Fruit fly (Drosophila melanogaster) whole organism, prepupa: ENCODE data around the gene CG15414.

Source experiments
- Blimp-1 ChIP-seq: fragments of 200-800 bp; sonication (Bioruptor generic); optimal IDR thresholded peaks from 3 replicates; lab custom pipeline; 2017; ENCODE audit warnings: missing biosample characterization, missing genetic modification characterization, mild to moderate bottlenecking, moderate library complexity, missing genetic modification reagents
- CG10631 ChIP-seq: fragments of 200-800 bp; sonication (Bioruptor generic); optimal IDR thresholded peaks from 2 replicates; lab custom pipeline; 2016; ENCODE audit warnings: missing biosample characterization, missing genetic modification characterization
- CG10669 ChIP-seq: fragments of 200-800 bp; sonication (Bioruptor generic); optimal IDR thresholded peaks from 3 replicates; lab custom pipeline; 2018; ENCODE audit warnings: missing biosample characterization, mild to moderate bottlenecking, missing genetic modification characterization, moderate library complexity
- CG11294 ChIP-seq: fragments of 200-800 bp; sonication (Bioruptor generic); IDR thresholded peaks from 2 replicates; pipeline ENCODE4 v1.3.6; 2022; ENCODE audit warnings: missing biosample characterization, missing genetic modification characterization
- CG11762 ChIP-seq: fragments of 200-800 bp; sonication (Bioruptor generic); optimal IDR thresholded peaks from 3 replicates; lab custom pipeline; 2016; ENCODE audit warnings: missing biosample characterization, missing genetic modification characterization; ENCODE audit not compliant: insufficient read depth
- CG11902 ChIP-seq: fragments of 200-800 bp; sonication (Bioruptor generic); optimal IDR thresholded peaks from 3 replicates; lab custom pipeline; 2016; ENCODE audit warnings: missing biosample characterization, missing genetic modification characterization
- CG1621 ChIP-seq: fragments of 200-800 bp; sonication (Bioruptor generic); optimal IDR thresholded peaks from 3 replicates; lab custom pipeline; 2018; ENCODE audit warnings: missing biosample characterization, mild to moderate bottlenecking, missing genetic modification characterization
- CG3032 ChIP-seq: fragments of 200-800 bp; optimal IDR thresholded peaks from 2 replicates; lab custom pipeline; 2019; ENCODE audit warnings: missing biosample characterization, mild to moderate bottlenecking, missing genetic modification characterization, moderate library complexity
- CG31627 ChIP-seq: fragments of 200-800 bp; sonication (Bioruptor generic); optimal IDR thresholded peaks from 3 replicates; lab custom pipeline; 2016; ENCODE audit warnings: missing biosample characterization, missing genetic modification characterization
- CG32006 ChIP-seq: fragments of 200-800 bp; sonication (Bioruptor generic); optimal IDR thresholded peaks from 3 replicates; lab custom pipeline; 2017; ENCODE audit warnings: missing biosample characterization, mild to moderate bottlenecking, missing genetic modification characterization
- CG34406 ChIP-seq: fragments of 200-800 bp; sonication (Bioruptor generic); optimal IDR thresholded peaks from 3 replicates; lab custom pipeline; 2016; ENCODE audit warnings: missing biosample characterization, missing genetic modification characterization
- CG4318 ChIP-seq: fragments of 200-800 bp; sonication (Bioruptor generic); optimal IDR thresholded peaks from 3 replicates; lab custom pipeline; 2017; ENCODE audit warnings: missing biosample characterization, mild to moderate bottlenecking, missing genetic modification characterization
- CG6163 ChIP-seq: fragments of 200-800 bp; sonication (Bioruptor generic); IDR thresholded peaks from 3 replicates; pipeline ENCODE4 v1.3.6; 2022; ENCODE audit warnings: missing biosample characterization, missing genetic modification characterization
- CG6792 ChIP-seq: fragments of 200-800 bp; sonication (Bioruptor generic); optimal IDR thresholded peaks from 3 replicates; lab custom pipeline; 2016; ENCODE audit warnings: missing biosample characterization, missing genetic modification characterization
- CG6808 ChIP-seq: fragments of 200-800 bp; sonication (Bioruptor generic); optimal IDR thresholded peaks from 3 replicates; lab custom pipeline; 2017; ENCODE audit warnings: missing biosample characterization, missing genetic modification characterization, mild to moderate bottlenecking, moderate library complexity, missing genetic modification reagents
- CG6854 ChIP-seq: fragments of 200-800 bp; sonication (Bioruptor generic); optimal IDR thresholded peaks from 2 replicates; lab custom pipeline; 2017; ENCODE audit warnings: missing biosample characterization, mild to moderate bottlenecking, missing genetic modification characterization
- CG8319 ChIP-seq: fragments of 200-800 bp; sonication (Bioruptor generic); optimal IDR thresholded peaks from 3 replicates; lab custom pipeline; 2016; ENCODE audit warnings: missing biosample characterization, missing genetic modification characterization
- CG8632 ChIP-seq: fragments of 200-800 bp; sonication (Bioruptor generic); optimal IDR thresholded peaks from 3 replicates; lab custom pipeline; 2016; ENCODE audit warnings: missing biosample characterization, missing genetic modification characterization
- CG9139 ChIP-seq: fragments of 200-800 bp; sonication (Bioruptor generic); optimal IDR thresholded peaks from 3 replicates; lab custom pipeline; 2017; ENCODE audit warnings: missing biosample characterization, mild to moderate bottlenecking, missing genetic modification characterization
- Eip75B ChIP-seq: fragments of 200-800 bp; sonication (Bioruptor generic); optimal IDR thresholded peaks from 3 replicates; lab custom pipeline; 2016; ENCODE audit warnings: missing biosample characterization, missing genetic modification characterization
- Eip78C ChIP-seq: fragments of 200-800 bp; sonication (Bioruptor generic); peaks from one replicate; lab custom pipeline; 2016; ENCODE audit warnings: missing biosample characterization, missing genetic modification characterization
- Ets96B ChIP-seq: fragments of 200-800 bp; optimal IDR thresholded peaks from 2 replicates; lab custom pipeline; 2019; ENCODE audit warnings: missing biosample characterization, mild to moderate bottlenecking, missing genetic modification characterization, moderate library complexity
- Gug ChIP-seq: fragments of 200-800 bp; sonication (Bioruptor generic); IDR thresholded peaks from 2 replicates; pipeline ENCODE4 v1.3.6; 2022; ENCODE audit warnings: missing biosample characterization, missing genetic modification characterization
- Hr38 ChIP-seq: sonication (Bioruptor generic); optimal IDR thresholded peaks from 2 replicates; lab custom pipeline; 2016; ENCODE audit warnings: missing biosample characterization, missing genetic modification characterization
- Hr4 ChIP-seq: fragments of 200-800 bp; sonication (Bioruptor generic); optimal IDR thresholded peaks from 3 replicates; lab custom pipeline; 2016; ENCODE audit warnings: missing biosample characterization, missing genetic modification characterization
- Met ChIP-seq: fragments of 200-800 bp; sonication (Bioruptor generic); optimal IDR thresholded peaks from 3 replicates; lab custom pipeline; 2016; ENCODE audit warnings: missing biosample characterization, missing genetic modification characterization
- OdsH ChIP-seq: fragments of 200-800 bp; sonication (Bioruptor generic); optimal IDR thresholded peaks from 3 replicates; lab custom pipeline; 2016; ENCODE audit warnings: missing biosample characterization, missing genetic modification characterization
- Smox ChIP-seq: fragments of 200-800 bp; sonication (Bioruptor generic); optimal IDR thresholded peaks from 3 replicates; lab custom pipeline; 2016; ENCODE audit warnings: missing biosample characterization, missing genetic modification characterization
- Sox102F ChIP-seq: fragments of 200-800 bp; sonication (Bioruptor generic); optimal IDR thresholded peaks from 2 replicates; lab custom pipeline; 2016; ENCODE audit warnings: missing biosample characterization, mild to moderate bottlenecking, missing genetic modification characterization
- Sox15 ChIP-seq: fragments of 200-800 bp; sonication (Bioruptor generic); optimal IDR thresholded peaks from 3 replicates; lab custom pipeline; 2016; ENCODE audit warnings: missing biosample characterization, missing genetic modification characterization
- achi ChIP-seq: fragments of 200-800 bp; sonication (Bioruptor generic); optimal IDR thresholded peaks from 3 replicates; lab custom pipeline; 2016; ENCODE audit warnings: missing biosample characterization, missing genetic modification characterization
- cyc ChIP-seq: fragments of 200-800 bp; sonication (Bioruptor generic); optimal IDR thresholded peaks from 3 replicates; lab custom pipeline; 2016; ENCODE audit warnings: missing biosample characterization, missing genetic modification characterization
- dac ChIP-seq: fragments of 200-800 bp; sonication (Bioruptor generic); optimal IDR thresholded peaks from 2 replicates; lab custom pipeline; 2017; ENCODE audit warnings: missing biosample characterization, mild to moderate bottlenecking, missing genetic modification characterization
- dsx ChIP-seq: fragments of 200-800 bp; optimal IDR thresholded peaks from 3 replicates; lab custom pipeline; 2019; ENCODE audit warnings: missing biosample characterization, mild to moderate bottlenecking, missing genetic modification characterization, moderate library complexity; ENCODE audit not compliant: poor library complexity, severe bottlenecking
- eg ChIP-seq: fragments of 200-800 bp; sonication (Bioruptor generic); IDR thresholded peaks from 3 replicates; pipeline ENCODE4 v1.3.6; 2022; ENCODE audit warnings: missing biosample characterization, missing genetic modification characterization
- fd59A ChIP-seq: fragments of 200-800 bp; sonication (Bioruptor generic); optimal IDR thresholded peaks from 2 replicates; lab custom pipeline; 2017; ENCODE audit warnings: missing biosample characterization, mild to moderate bottlenecking, missing genetic modification characterization, missing genetic modification reagents
- fd85E ChIP-seq: fragments of 200-800 bp; sonication (Bioruptor generic); optimal IDR thresholded peaks from 3 replicates; lab custom pipeline; 2016; ENCODE audit warnings: missing biosample characterization, missing genetic modification characterization
- lz ChIP-seq: fragments of 200-800 bp; sonication (Bioruptor generic); optimal IDR thresholded peaks from 3 replicates; lab custom pipeline; 2016; ENCODE audit warnings: missing biosample characterization, missing genetic modification characterization
- net ChIP-seq: fragments of 200-800 bp; sonication (Bioruptor generic); optimal IDR thresholded peaks from 3 replicates; lab custom pipeline; 2016; ENCODE audit warnings: missing biosample characterization, missing genetic modification characterization
- pdm3 ChIP-seq: fragments of 200-800 bp; sonication (Bioruptor generic); optimal IDR thresholded peaks from 3 replicates; lab custom pipeline; 2016; ENCODE audit warnings: missing biosample characterization, missing genetic modification characterization
- salr ChIP-seq, 2 experiments: fragments of 200-800 bp; sonication (Bioruptor generic); optimal IDR thresholded peaks; 3 replicates each; lab custom pipeline; 2016 to 2018; ENCODE audit warnings: missing biosample characterization in 2 of 2, missing genetic modification characterization in 2 of 2, mild to moderate bottlenecking in 1 of 2
- spab ChIP-seq: fragments of 200-800 bp; sonication (Bioruptor generic); optimal IDR thresholded peaks from 2 replicates; lab custom pipeline; 2017; ENCODE audit warnings: missing biosample characterization, mild to moderate bottlenecking, missing genetic modification characterization, missing genetic modification reagents
- ss ChIP-seq, 2 experiments: fragments of 200-800 bp; sonication (Bioruptor generic); optimal IDR thresholded peaks; 2 replicates in 1 of 2; 3 replicates in 1 of 2; lab custom pipeline; 2017 to 2018; ENCODE audit warnings: mild to moderate bottlenecking in 2 of 2, missing biosample characterization in 2 of 2, missing genetic modification characterization in 2 of 2, moderate library complexity in 1 of 2
- svp ChIP-seq: fragments of 200-800 bp; sonication (Bioruptor generic); peaks from one replicate; lab custom pipeline; 2016; ENCODE audit warnings: missing biosample characterization, missing genetic modification characterization
- topi ChIP-seq: fragments of 200-800 bp; sonication (Bioruptor generic); optimal IDR thresholded peaks from 3 replicates; lab custom pipeline; 2016; ENCODE audit warnings: missing biosample characterization, missing genetic modification characterization
- vri ChIP-seq: fragments of 200-800 bp; sonication (Bioruptor generic); optimal IDR thresholded peaks from 3 replicates; lab custom pipeline; 2016; ENCODE audit warnings: missing biosample characterization, mild to moderate bottlenecking, missing genetic modification characterization

Gene CG15414

DNA sequence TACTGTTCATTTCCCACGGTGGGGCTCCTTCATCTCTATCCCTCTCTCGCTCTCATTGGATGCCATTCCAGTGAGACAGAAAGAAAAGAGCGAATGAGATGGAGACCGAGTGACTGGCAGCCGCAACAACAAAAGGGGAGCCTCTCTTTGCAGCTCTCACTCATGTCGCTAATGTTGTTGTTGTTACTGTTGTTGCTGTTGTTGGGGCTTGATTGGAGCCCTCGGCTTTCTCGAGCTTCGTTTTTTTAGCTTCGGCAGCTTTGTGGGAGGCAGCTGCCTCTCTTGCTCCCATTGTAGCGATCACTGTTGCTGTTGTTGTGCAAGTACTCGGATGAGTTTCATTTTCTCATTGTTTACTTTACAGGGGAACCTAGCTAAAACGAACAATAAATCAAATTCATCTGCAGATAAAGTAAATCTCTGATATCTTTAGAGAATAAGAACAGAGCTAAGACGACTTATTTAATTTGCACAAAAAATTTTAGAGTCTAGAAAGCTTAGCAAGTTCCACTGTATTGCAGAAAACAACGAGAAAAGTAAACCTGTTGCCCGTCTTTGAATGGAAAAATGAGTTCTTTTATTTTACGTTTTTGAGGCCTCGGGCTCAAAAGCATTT, 43.5 kb upstream of the CG15414 start (continued):
- TF ChIP-seq CG3032 (peak; percentile 84), Smox (GFP tag; lab: Kevin White, UChicago) (peak; percentile 91), CG6854 (peak; percentile 78), CG10631 (GFP tag; lab: Kevin White, UChicago) (peak; percentile 89), Met (peak; percentile 93), Gug (peak; percentile 80), CG4318 (GFP tag; lab: Kevin White, UChicago) (peak; percentile 67), CG8319 (peak; percentile 86), CG11294 (peak; percentile 63), CG6163 (GFP tag; lab: Robert Waterston, UW) (peak; percentile 96), CG32006 (peak; percentile 84), CG31627 (GFP tag; lab: Kevin White, UChicago) (peak; percentile 94), dsx (GFP tag; lab: Kevin White, UChicago) (peak; percentile 84), Hr38 (GFP tag; lab: Kevin White, UChicago) (no peak), Sox15 (GFP tag; lab: Kevin White, UChicago) (peak; percentile 89), Eip78C (GFP tag; lab: Kevin White, UChicago) (peak; percentile 98), spab (GFP tag; lab: Kevin White, UChicago) (peak; percentile 80), pdm3 (GFP tag; lab: Kevin White, UChicago) (peak; percentile 94), fd85E (GFP tag; lab: Kevin White, UChicago) (peak; percentile 83), Ets96B (peak; percentile 88), fd59A (GFP tag; lab: Kevin White, UChicago) (peak; percentile 78), Hr4 (GFP tag; lab: Kevin White, UChicago) (peak; percentile 87), CG11902 (GFP tag; lab: Kevin White, UChicago) (peak; percentile 92), svp (GFP tag; lab: Kevin White, UChicago) (peak; percentile 96), OdsH (GFP tag; lab: Kevin White, UChicago) (peak; percentile 91), salr (GFP tag; optimal IDR thresholded peaks at IDR 0.05; lab: Kevin White, UChicago) (peak; percentile 76 to 82), CG9139 (GFP tag; lab: Kevin White, UChicago) (peak; percentile 71), CG34406 (GFP tag; lab: Kevin White, UChicago) (peak; percentile 90), CG1621 (tag; lab: Kevin White, UChicago) (peak; percentile 84), CG6792 (GFP tag; lab: Kevin White, UChicago) (peak; percentile 92), cyc (GFP tag; lab: Kevin White, UChicago) (peak; percentile 95), Blimp-1 (GFP tag; lab: Kevin White, UChicago) (peak; percentile 76), eg (GFP tag; lab: Robert Waterston, UW) (peak; percentile 93), achi (GFP tag; lab: Kevin White, UChicago) (peak; percentile 91), lz (GFP tag; lab: Kevin White, UChicago) (peak; percentile 93), vri (no peak), CG6808 (GFP tag; lab: Kevin White, UChicago) (peak; percentile 80), ss (GFP tag; optimal IDR thresholded peaks at IDR 0.05; lab: Kevin White, UChicago) (peak; percentile 60 to 88), topi (GFP tag; lab: Kevin White, UChicago) (peak; percentile 94), dac (GFP tag; lab: Kevin White, UChicago) (peak; percentile 1)

DNA sequence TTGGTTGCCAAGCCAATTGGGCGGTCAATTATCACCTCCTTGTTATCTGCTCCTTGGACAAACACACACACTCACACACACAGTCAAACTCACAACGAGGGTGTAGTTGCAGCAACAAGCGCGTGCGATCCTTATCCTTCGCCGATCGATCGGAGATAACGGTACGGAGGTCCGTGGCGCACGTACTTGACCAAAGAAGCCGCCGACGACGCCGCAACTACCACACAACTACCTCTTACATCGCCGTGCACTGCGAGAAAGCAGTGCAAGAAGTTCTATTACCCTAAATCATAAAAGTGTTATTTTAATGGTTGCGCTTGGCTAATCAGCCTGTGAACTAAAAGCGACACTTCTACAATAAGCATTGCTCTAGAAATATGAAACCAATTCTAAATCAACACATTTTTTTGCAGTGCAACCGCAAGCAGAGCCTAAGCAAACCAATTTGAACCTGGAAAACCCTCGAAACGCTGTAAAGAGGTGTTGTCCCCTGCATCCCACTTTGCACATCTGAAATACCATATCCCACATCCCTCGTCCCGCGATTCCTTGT, 42.2 kb upstream of the CG15414 start:
- TF ChIP-seq Met (peak; percentile 54), Blimp-1 (GFP tag; lab: Kevin White, UChicago) (no peak), CG9139 (GFP tag; lab: Kevin White, UChicago) (no peak), fd59A (GFP tag; lab: Kevin White, UChicago) (peak; percentile 26), net (peak; percentile 6), CG11902 (GFP tag; lab: Kevin White, UChicago) (peak; percentile 18), CG10669 (GFP tag; lab: Kevin White, UChicago) (peak; percentile 14), vri (no peak), fd85E (GFP tag; lab: Kevin White, UChicago) (no peak), Eip75B (GFP tag; lab: Kevin White, UChicago) (no peak), Hr38 (GFP tag; lab: Kevin White, UChicago) (no peak), CG8319 (peak; percentile 14), CG6792 (GFP tag; lab: Kevin White, UChicago) (peak; percentile 24), CG31627 (GFP tag; lab: Kevin White, UChicago) (peak; percentile 41), Hr4 (GFP tag; lab: Kevin White, UChicago) (peak; percentile 30), salr (GFP tag; optimal IDR thresholded peaks at IDR 0.05; lab: Kevin White, UChicago) (no peak), CG32006 (peak; percentile 44), CG6854 (no peak), pdm3 (GFP tag; lab: Kevin White, UChicago) (no peak), Sox102F (GFP tag; lab: Kevin White, UChicago) (peak; percentile 13), CG4318 (GFP tag; lab: Kevin White, UChicago) (no peak), spab (GFP tag; lab: Kevin White, UChicago) (peak; percentile 11), svp (GFP tag; lab: Kevin White, UChicago) (no peak), CG8632 (no peak), CG11762 (no peak)
